Worm (Caenorhabditis elegans): ENCODE results near the gene T08B6.4.
A peak's percentile ranks its signal among the peaks of the same experiment; 100 is the strongest.

Gene T08B6.4

DNA sequence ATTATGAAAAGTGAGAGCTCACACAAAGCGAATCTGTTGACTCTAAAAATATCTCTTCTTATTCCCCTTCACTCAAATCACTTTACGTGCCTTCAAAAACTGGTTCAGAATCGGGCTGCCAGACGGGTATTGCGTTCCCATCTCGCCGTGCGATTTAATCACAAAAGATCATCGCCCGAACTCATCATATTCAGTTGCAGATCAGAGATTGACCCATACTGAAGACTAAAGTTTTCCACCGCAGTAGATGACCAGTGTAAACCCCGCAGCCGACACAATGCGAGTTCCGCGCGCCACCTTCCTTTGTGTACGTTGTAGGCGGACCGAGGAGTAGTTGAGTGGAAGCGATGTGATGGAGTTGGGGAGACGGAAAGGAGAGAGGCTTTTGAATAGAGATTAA, 24.9 kb upstream of the T08B6.4 start (continued):
- TF ChIP-seq F57A8.1 (GFP tag; optimal IDR thresholded peaks at IDR 0.05) (no peak), ccch-3 (GFP tag; optimal IDR thresholded peaks at IDR 0.05) (no peak), egrh-3 (GFP tag; IDR thresholded peaks at IDR 0.05) (0 out of 2 replicates have a peak, but pooled peaks have one; percentile 26), lin-54 (GFP tag; optimal IDR thresholded peaks at IDR 0.05) (peak; percentile 73), B0336.3 (GFP tag; IDR thresholded peaks at IDR 0.05) (no peak; the same call in 1 of the 2 replicates), fkh-3 (tag; optimal IDR thresholded peaks at IDR 0.05) (no peak), die-1 (tag; optimal IDR thresholded peaks at IDR 0.05) (no peak), mxl-1 (tag; optimal IDR thresholded peaks at IDR 0.05) (peak; percentile 13), nhr-120 (GFP tag; IDR thresholded peaks at IDR 0.05) (no peak), ztf-25 (GFP tag; IDR thresholded peaks at IDR 0.05) (no peak), dox-1 (GFP tag; IDR thresholded peaks at IDR 0.05) (no peak), hlh-12 (tag; optimal IDR thresholded peaks at IDR 0.05) (no peak), ztf-18 (tag; optimal IDR thresholded peaks at IDR 0.05) (peak; percentile 46), T26A5.8 (tag; optimal IDR thresholded peaks at IDR 0.05) (peak; percentile 45), F33H1.4 (GFP tag; IDR thresholded peaks at IDR 0.05) (peak; percentile 65), hsf-1 (GFP tag; IDR thresholded peaks at IDR 0.05) (peak; percentile 73), rec-8 (tag; optimal IDR thresholded peaks at IDR 0.05) (peak in 1 of 2 experiments; percentile 25), madf-3 (GFP tag; IDR thresholded peaks at IDR 0.05) (no peak), bed-1 (GFP tag; IDR thresholded peaks at IDR 0.05) (no peak), nhr-80 (tag; optimal IDR thresholded peaks at IDR 0.05) (no peak), madf-8 (GFP tag; conservative IDR thresholded peaks at IDR 0.05) (peak; percentile 46), ama-1 (optimal IDR thresholded peaks at IDR 0.05) (peak; percentile 48), ama-1 (GFP tag; optimal IDR thresholded peaks at IDR 0.05) (no peak), athp-1 (tag; optimal IDR thresholded peaks at IDR 0.05) (no peak), K11D2.4 (GFP tag; IDR thresholded peaks at IDR 0.05) (no peak), attf-3 (GFP tag; conservative IDR thresholded peaks at IDR 0.05) (no peak; the same call in 1 of the 2 replicates), egl-44 (GFP tag; IDR thresholded peaks at IDR 0.05) (0 out of 2 replicates have a peak, but pooled peaks have one; percentile 12), hmg-1.2 (GFP tag; IDR thresholded peaks at IDR 0.05) (peak; percentile 95), F52B5.7 (tag; optimal IDR thresholded peaks at IDR 0.05) (no peak), aptf-3 (GFP tag; IDR thresholded peaks at IDR 0.05) (no peak), mes-4 (tag; optimal IDR thresholded peaks at IDR 0.05) (peak; percentile 28)

ce11 chrIV:4883984-4884383, 21.5 kb upstream of the T08B6.4 start, which contains the start of gene str-166:
str-166 (plus strand) TSS chrIV:4884284.
- TF ChIP-seq ccch-3 (GFP tag; optimal IDR thresholded peaks at IDR 0.05): no peak
- no peak for TF ChIP-seq T26A5.8 (tag; optimal IDR thresholded peaks at IDR 0.05)
- TF ChIP-seq cebp-1 (GFP tag; IDR thresholded peaks at IDR 0.05): no peak
- TF ChIP-seq cebp-1 (tag; optimal IDR thresholded peaks at IDR 0.05): no peak
- no peak for TF ChIP-seq pbrm-1 (GFP tag; IDR thresholded peaks at IDR 0.05)
- no peak for TF ChIP-seq hrde-1 (tag; optimal IDR thresholded peaks at IDR 0.05; ENCODE audit: borderline replicate concordance)
- no peak for TF ChIP-seq madf-8 (GFP tag; conservative IDR thresholded peaks at IDR 0.05)
- no peak for TF ChIP-seq F23B12.7 (tag; optimal IDR thresholded peaks at IDR 0.05; ENCODE audit: insufficient read depth)
- TF ChIP-seq nfya-2 (GFP tag; IDR thresholded peaks at IDR 0.05): no peak
- no peak for TF ChIP-seq F55B11.4 (tag; optimal IDR thresholded peaks at IDR 0.05; ENCODE audit: borderline replicate concordance, insufficient read depth)
- TF ChIP-seq nhr-80 (tag; optimal IDR thresholded peaks at IDR 0.05): no peak
- no peak for TF ChIP-seq let-607 (tag; optimal IDR thresholded peaks at IDR 0.05)
- TF ChIP-seq ceh-27 (GFP tag; optimal IDR thresholded peaks at IDR 0.05): no peak
- no peak for TF ChIP-seq zim-3 (tag; optimal IDR thresholded peaks at IDR 0.05)
- TF ChIP-seq ztf-18 (tag; optimal IDR thresholded peaks at IDR 0.05): no peak
- TF ChIP-seq nhr-90 (tag; optimal IDR thresholded peaks at IDR 0.05): no peak
- TF ChIP-seq attf-5 (GFP tag; optimal IDR thresholded peaks at IDR 0.05): no peak
- no peak for TF ChIP-seq ztf-22 (GFP tag; optimal IDR thresholded peaks at IDR 0.05)
- TF ChIP-seq F57A8.1 (GFP tag; optimal IDR thresholded peaks at IDR 0.05): no peak
- no peak for TF ChIP-seq Y95B8A.8 (GFP tag; IDR thresholded peaks at IDR 0.05)
